Worm (Caenorhabditis elegans) whole organism, L4/young adult: ENCODE results near the gene nifk-1.

Experiments used
- W03F9.2 ChIP-seq: fragments of 150-350 bp; optimal IDR thresholded peaks from 2 replicates; lab custom pipeline; 2014; ENCODE audit warnings: missing biosample characterization, missing genetic modification characterization
- him-1 ChIP-seq: sonication (generic microtip); optimal IDR thresholded peaks from 2 replicates; lab custom pipeline; 2016; ENCODE audit warnings: missing genotype, missing genetic modification reagents, missing genetic modification characterization, missing compliant biosample characterization

DNA sequence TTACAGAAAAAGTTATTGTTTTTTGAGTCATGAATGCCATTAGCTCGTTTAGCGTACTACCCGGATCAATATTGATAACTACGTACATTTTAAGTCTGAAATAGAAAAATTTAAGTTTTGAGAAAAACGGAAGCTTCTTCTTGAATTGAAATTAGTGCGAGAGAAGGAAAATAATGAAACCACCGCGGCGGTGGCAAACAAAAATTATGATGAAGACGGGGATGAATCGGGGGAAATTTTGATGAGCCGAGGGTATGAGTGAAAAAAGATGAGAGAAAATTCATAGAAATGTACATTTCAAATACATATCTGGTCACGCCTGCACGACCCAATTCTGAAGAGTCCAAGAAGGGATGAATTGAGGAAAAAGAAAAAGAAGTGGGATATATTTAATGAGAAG is 27.8 kb downstream of the nifk-1 start, which contains the start of gene T23F11.4:
- TF ChIP-seq him-1 (no peak), W03F9.2 (tag; lab: Kevin White, UChicago) (no peak)
